Fruit fly (Drosophila melanogaster) whole organism, embryonic: ENCODE results near the gene Ts.

Source experiments
- CG14710 ChIP-seq: fragments of 200-800 bp; sonication (Bioruptor generic); optimal IDR thresholded peaks from 3 replicates; lab custom pipeline; 2019; ENCODE audit warnings: missing biosample characterization, mild to moderate bottlenecking, missing genetic modification characterization, moderate library complexity
- YL-1 ChIP-seq: fragments of 200-800 bp; sonication (Bioruptor generic); optimal IDR thresholded peaks from 3 replicates; lab custom pipeline; 2017; ENCODE audit warnings: missing biosample characterization, mild to moderate bottlenecking, missing genetic modification characterization
- ato ChIP-seq: fragments of 200-800 bp; sonication (Bioruptor generic); IDR thresholded peaks from 2 replicates; pipeline ENCODE4 v1.3.6; 2022; ENCODE audit warnings: missing biosample characterization, missing genetic modification characterization; ENCODE audit not compliant: partially characterized antibody
- fru ChIP-seq: fragments of >200 bp; optimal IDR thresholded peaks from 2 replicates; lab custom pipeline; 2017

DNA sequence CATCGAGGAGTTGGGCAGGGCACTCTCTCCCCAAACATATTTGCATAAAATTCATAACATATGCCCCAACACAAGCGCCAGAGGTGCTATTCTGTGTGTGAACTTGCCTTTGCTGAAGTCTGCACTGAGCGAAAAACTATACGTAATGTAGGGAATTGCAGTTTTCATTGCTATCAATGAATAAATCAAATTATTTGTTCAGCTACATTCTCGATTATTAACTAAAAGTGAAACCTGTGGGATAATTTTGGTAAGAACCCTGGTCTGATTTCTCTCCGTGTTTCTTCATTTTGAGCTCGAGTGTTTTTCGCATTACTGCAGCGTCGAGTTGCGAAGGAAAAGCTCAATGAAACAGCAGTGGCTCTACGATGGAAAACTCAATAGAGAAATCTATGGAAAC lies 26.8 kb downstream of the Ts start:
- TF ChIP-seq fru = no peak
- no peak for TF ChIP-seq YL-1
- no peak for TF ChIP-seq CG14710 (tag; lab: Kevin White, UChicago)
- no peak for TF ChIP-seq ato (GFP tag; lab: Robert Waterston, UW)
